Fruit fly (Drosophila melanogaster) Kc167 (cell line): ENCODE data around the gene CG3626.

Source experiments
- Myc ChIP-seq: fragments of >200 bp; optimal IDR thresholded peaks from 2 replicates; lab custom pipeline; 2017; ENCODE audit warnings: missing external identifiers
- Sin3A ChIP-seq: fragments of >200 bp; optimal IDR thresholded peaks from 2 replicates; lab custom pipeline; 2018; ENCODE audit warnings: missing external identifiers
- insv ChIP-seq: fragments of >200 bp; optimal IDR thresholded peaks from 3 replicates; lab custom pipeline; 2018; ENCODE audit warnings: missing external identifiers
- psq ChIP-seq: fragments of >200 bp; optimal IDR thresholded peaks from 2 replicates; lab custom pipeline; 2017; ENCODE audit warnings: missing external identifiers

DNA sequence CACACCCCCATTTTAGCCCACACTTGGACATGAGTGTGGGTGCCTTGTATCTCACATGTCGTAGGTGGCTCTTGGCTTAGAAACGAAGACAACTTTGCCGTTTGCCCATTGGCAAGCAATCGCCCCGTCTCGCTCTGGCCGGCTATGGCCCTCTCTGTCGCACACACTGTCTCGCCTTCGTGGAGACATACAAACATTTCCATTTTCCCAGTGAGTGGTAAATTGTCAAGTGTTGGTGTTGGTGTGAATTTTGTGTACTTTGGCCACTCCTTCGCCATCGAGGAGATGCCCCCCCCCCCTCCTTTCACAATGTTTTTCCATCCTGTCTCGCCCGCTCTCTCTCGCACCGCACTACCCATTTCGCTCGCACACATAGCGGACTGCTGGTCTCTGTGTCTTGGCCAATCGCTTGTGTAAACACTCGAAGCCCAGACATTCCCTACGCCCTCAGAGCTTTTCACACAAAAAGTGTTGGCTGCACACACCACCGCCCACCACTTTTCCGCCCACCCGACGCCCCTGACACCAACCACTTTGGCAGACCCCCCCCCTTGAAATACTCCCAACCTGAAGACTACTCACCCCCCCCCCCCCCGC is 54.0 kb downstream of the CG3626 start:
- TF ChIP-seq Sin3A (lab: Kevin White, UChicago) (no peak), psq (no peak), Myc (lab: Kevin White, UChicago) (no peak), insv (lab: Kevin White, UChicago) (no peak)
